Worm (Caenorhabditis elegans): ENCODE data around the gene marg-1.

marg-1 gene

DNA sequence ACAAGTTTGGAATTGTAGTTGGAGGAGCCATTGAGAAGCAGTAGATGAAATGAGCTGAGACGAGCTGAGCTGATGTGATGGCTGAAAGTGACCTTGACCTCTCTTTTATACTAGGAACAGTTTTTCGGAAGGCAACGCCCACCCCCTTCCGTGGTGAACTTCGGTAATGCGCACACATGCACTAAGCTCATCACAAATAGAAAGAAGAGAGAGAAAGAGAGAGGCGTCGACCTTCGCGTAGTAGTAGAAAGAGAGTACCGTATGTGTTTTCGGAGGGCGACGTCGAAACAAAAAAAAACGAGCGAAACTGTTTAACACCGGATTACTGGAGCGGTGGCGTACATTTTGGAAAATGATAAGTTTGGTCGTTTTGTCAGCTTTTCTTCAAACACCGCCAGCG lies at the start of gene marg-1:
marg-1 (minus strand) TSS at position 101 of the 400 bp plus-strand sequence.
- no peak for TF ChIP-seq hmg-4 (GFP tag; optimal IDR thresholded peaks at IDR 0.05)
- no peak for TF ChIP-seq tra-4 (tag; optimal IDR thresholded peaks at IDR 0.05)
- TF ChIP-seq scrt-1 (GFP tag; IDR thresholded peaks at IDR 0.05) = no peak

DNA sequence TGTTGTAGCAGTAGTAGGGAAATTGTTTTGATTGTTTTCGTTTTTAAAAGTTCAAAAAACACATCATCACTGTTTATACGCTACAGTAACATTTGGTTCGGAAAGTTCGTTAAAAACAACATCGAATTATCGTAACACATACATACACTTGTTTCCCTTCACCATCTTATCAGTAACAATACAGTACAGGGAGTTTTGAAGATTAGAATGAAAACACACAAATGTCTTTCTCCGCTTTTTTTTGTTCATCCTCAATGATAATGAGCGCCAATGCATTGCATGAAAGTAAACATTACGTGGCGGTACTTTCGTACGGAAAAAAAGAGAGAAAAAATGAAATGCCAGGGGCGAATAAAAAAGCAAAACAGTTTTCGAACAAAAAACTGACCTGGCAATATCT lies 48.7 kb upstream of the marg-1 start:
- no peak for TF ChIP-seq hnd-1 (tag; optimal IDR thresholded peaks at IDR 0.05)
- TF ChIP-seq flt-1 (GFP tag; IDR thresholded peaks at IDR 0.05) = no peak
- TF ChIP-seq B0310.2 (tag; optimal IDR thresholded peaks at IDR 0.05) = no peak
- TF ChIP-seq ceh-36 (tag; optimal IDR thresholded peaks at IDR 0.05) = no peak
- TF ChIP-seq pes-1 (GFP tag; IDR thresholded peaks at IDR 0.05) = no peak
- no peak for TF ChIP-seq F13C5.2 (tag; optimal IDR thresholded peaks at IDR 0.05)
- no peak for TF ChIP-seq hmg-4 (GFP tag; optimal IDR thresholded peaks at IDR 0.05)
- no peak for TF ChIP-seq sea-1 (GFP tag; conservative IDR thresholded peaks at IDR 0.05)
- no peak for TF ChIP-seq scrt-1 (GFP tag; IDR thresholded peaks at IDR 0.05)
- TF ChIP-seq ets-7 (tag; optimal IDR thresholded peaks at IDR 0.05) = no peak
- no peak for TF ChIP-seq ceh-13 (GFP tag; optimal IDR thresholded peaks at IDR 0.05)
- no peak for TF ChIP-seq aly-1 (tag; optimal IDR thresholded peaks at IDR 0.05)
- TF ChIP-seq tbx-37 (GFP tag; conservative IDR thresholded peaks at IDR 0.05) = no peak
- no peak for TF ChIP-seq tra-4 (tag; optimal IDR thresholded peaks at IDR 0.05)

DNA sequence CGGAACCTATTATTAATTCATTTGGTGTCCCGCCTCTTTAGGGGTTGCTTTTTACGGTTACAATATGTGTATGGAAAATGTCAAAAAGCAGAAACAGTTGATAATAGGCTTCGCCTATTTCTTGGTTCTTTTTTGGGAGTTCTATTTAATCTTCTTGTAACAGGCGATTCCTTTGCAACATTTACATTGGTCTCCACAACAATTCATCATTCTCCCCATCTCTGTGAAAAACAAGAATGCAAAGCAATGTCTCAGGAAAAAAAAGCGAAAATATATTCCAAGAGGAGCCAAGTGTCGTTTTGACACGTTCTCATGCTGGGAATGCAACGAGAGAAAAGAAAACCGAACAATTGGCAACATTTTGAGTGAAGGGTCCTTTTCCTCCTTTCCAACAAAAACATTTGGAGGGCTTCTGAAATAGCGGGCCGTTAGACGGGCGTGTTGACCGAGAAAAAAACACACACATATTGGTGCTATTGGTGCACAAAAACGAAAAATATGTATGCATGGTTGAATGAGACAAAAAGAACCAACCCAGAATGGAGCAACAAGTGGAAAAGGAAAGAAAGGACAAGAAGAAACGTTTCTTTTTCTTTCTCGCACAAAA lies 47.8 kb upstream of the marg-1 start:
- TF ChIP-seq hmbx-1 (tag; optimal IDR thresholded peaks at IDR 0.05) (no peak), tra-4 (tag; optimal IDR thresholded peaks at IDR 0.05) (no peak), tbx-11 (GFP tag; IDR thresholded peaks at IDR 0.05) (no peak), ceh-13 (GFP tag; optimal IDR thresholded peaks at IDR 0.05) (no peak), ceh-36 (tag; optimal IDR thresholded peaks at IDR 0.05) (no peak), F13C5.2 (tag; optimal IDR thresholded peaks at IDR 0.05) (no peak), scrt-1 (GFP tag; IDR thresholded peaks at IDR 0.05) (no peak), ama-1 (optimal IDR thresholded peaks at IDR 0.05) (no peak), ets-7 (tag; optimal IDR thresholded peaks at IDR 0.05) (no peak), aly-1 (tag; optimal IDR thresholded peaks at IDR 0.05) (no peak)

DNA sequence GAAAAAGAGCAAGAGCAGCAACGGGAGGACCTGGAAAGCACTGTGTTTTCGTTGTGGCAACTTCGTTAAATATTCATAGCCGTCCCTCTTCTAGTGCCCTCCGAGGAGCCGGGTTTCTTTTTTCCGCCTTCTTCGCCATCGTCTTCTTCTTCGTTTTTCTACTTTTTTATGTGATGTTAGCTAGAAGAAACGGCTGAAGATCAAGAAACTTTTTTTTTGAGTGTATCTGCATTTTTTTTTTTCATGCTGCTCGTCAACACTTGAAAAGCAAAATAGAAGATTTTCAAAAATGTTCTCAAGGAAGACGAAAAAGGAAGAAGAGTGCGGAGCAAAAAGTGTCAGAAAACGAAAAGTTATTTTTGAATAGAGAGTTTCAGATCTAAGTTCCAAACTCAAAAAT lies 46.4 kb upstream of the marg-1 start:
- TF ChIP-seq B0310.2 (tag; optimal IDR thresholded peaks at IDR 0.05) = no peak
- no peak for TF ChIP-seq hnd-1 (tag; optimal IDR thresholded peaks at IDR 0.05)
- TF ChIP-seq ets-7 (tag; optimal IDR thresholded peaks at IDR 0.05) = no peak
- TF ChIP-seq hmbx-1 (tag; optimal IDR thresholded peaks at IDR 0.05) = no peak
- TF ChIP-seq sea-1 (GFP tag; conservative IDR thresholded peaks at IDR 0.05) = no peak
- no peak for TF ChIP-seq ceh-13 (GFP tag; optimal IDR thresholded peaks at IDR 0.05)
- no peak for TF ChIP-seq aly-1 (tag; optimal IDR thresholded peaks at IDR 0.05)
- TF ChIP-seq hmg-4 (GFP tag; optimal IDR thresholded peaks at IDR 0.05) = no peak
- no peak for TF ChIP-seq ceh-36 (tag; optimal IDR thresholded peaks at IDR 0.05)
- TF ChIP-seq tra-4 (tag; optimal IDR thresholded peaks at IDR 0.05) = no peak
- TF ChIP-seq F13C5.2 (tag; optimal IDR thresholded peaks at IDR 0.05) = no peak
- TF ChIP-seq tbx-37 (GFP tag; conservative IDR thresholded peaks at IDR 0.05) = no peak
- TF ChIP-seq scrt-1 (GFP tag; IDR thresholded peaks at IDR 0.05) = no peak
- TF ChIP-seq flt-1 (GFP tag; IDR thresholded peaks at IDR 0.05) = no peak
- TF ChIP-seq ama-1 (optimal IDR thresholded peaks at IDR 0.05) = no peak
- TF ChIP-seq tbx-11 (GFP tag; IDR thresholded peaks at IDR 0.05) = no peak
- TF ChIP-seq pes-1 (GFP tag; IDR thresholded peaks at IDR 0.05) = no peak

DNA sequence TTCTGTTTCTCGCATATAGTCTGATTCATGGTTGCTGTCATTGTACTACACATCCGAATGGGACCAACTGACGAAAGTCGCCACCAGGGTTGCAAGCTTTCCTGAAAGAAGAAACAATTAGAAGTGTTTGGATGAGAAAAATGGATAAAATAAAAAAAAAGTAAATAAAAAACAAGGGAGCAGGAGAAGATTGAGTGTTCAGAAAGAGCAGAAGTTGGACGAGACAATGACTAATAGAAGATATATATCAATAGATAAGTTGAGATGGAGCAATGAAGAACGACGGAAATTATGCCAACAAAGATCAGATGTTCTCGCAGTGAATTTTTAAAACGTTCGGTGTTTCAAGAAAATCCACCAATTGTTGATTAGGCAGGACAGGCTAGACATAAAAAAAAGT lies 45.9 kb upstream of the marg-1 start, which contains the start of gene fkh-9:
fkh-9 (minus strand) TSS at position 101 of the 400 bp plus-strand sequence.
- TF ChIP-seq pes-1 (GFP tag; IDR thresholded peaks at IDR 0.05) (no peak), flt-1 (GFP tag; IDR thresholded peaks at IDR 0.05) (no peak), tbx-37 (GFP tag; conservative IDR thresholded peaks at IDR 0.05) (no peak), hmg-4 (GFP tag; optimal IDR thresholded peaks at IDR 0.05) (no peak), ceh-36 (tag; optimal IDR thresholded peaks at IDR 0.05) (no peak), aly-1 (tag; optimal IDR thresholded peaks at IDR 0.05) (no peak), sea-1 (GFP tag; conservative IDR thresholded peaks at IDR 0.05) (no peak), B0310.2 (tag; optimal IDR thresholded peaks at IDR 0.05) (no peak), ama-1 (optimal IDR thresholded peaks at IDR 0.05) (no peak), hmbx-1 (tag; optimal IDR thresholded peaks at IDR 0.05) (no peak), scrt-1 (GFP tag; IDR thresholded peaks at IDR 0.05) (no peak), ceh-13 (GFP tag; optimal IDR thresholded peaks at IDR 0.05) (no peak), tra-4 (tag; optimal IDR thresholded peaks at IDR 0.05) (no peak), F13C5.2 (tag; optimal IDR thresholded peaks at IDR 0.05) (no peak), ets-7 (tag; optimal IDR thresholded peaks at IDR 0.05) (no peak)

DNA sequence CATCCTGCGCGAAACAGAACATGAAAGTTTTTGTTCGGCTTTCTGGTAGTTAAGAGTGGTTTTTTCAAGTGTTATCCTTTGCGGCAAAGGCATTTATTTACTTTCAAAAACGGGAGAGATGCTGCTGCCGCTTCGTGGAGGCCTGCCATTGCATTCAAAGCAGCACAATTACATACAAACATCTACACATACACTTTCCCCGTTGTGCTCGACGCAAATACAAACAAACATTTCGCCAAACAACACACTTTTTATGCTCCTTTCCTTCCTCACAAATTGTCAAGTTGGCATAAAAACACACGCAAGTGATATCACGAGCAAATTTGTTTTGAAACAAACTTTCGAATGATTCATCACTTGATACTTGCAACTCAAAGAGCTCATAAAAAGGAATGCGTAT lies 45.2 kb upstream of the marg-1 start:
- no peak for TF ChIP-seq B0310.2 (tag; optimal IDR thresholded peaks at IDR 0.05)
- TF ChIP-seq tra-4 (tag; optimal IDR thresholded peaks at IDR 0.05) = no peak
- no peak for TF ChIP-seq hmg-4 (GFP tag; optimal IDR thresholded peaks at IDR 0.05)
- no peak for TF ChIP-seq hnd-1 (tag; optimal IDR thresholded peaks at IDR 0.05)
- no peak for TF ChIP-seq ets-7 (tag; optimal IDR thresholded peaks at IDR 0.05)
- TF ChIP-seq ceh-36 (tag; optimal IDR thresholded peaks at IDR 0.05) = no peak
- no peak for TF ChIP-seq aly-1 (tag; optimal IDR thresholded peaks at IDR 0.05)
- TF ChIP-seq flt-1 (GFP tag; IDR thresholded peaks at IDR 0.05) = no peak
- TF ChIP-seq tbx-11 (GFP tag; IDR thresholded peaks at IDR 0.05) = no peak
- no peak for TF ChIP-seq hmbx-1 (tag; optimal IDR thresholded peaks at IDR 0.05)
- no peak for TF ChIP-seq ama-1 (optimal IDR thresholded peaks at IDR 0.05)
- TF ChIP-seq pes-1 (GFP tag; IDR thresholded peaks at IDR 0.05) = no peak
- TF ChIP-seq F13C5.2 (tag; optimal IDR thresholded peaks at IDR 0.05) = no peak
- TF ChIP-seq scrt-1 (GFP tag; IDR thresholded peaks at IDR 0.05) = no peak
- TF ChIP-seq tbx-37 (GFP tag; conservative IDR thresholded peaks at IDR 0.05) = no peak
- TF ChIP-seq sea-1 (GFP tag; conservative IDR thresholded peaks at IDR 0.05) = no peak
- TF ChIP-seq ceh-13 (GFP tag; optimal IDR thresholded peaks at IDR 0.05) = no peak

DNA sequence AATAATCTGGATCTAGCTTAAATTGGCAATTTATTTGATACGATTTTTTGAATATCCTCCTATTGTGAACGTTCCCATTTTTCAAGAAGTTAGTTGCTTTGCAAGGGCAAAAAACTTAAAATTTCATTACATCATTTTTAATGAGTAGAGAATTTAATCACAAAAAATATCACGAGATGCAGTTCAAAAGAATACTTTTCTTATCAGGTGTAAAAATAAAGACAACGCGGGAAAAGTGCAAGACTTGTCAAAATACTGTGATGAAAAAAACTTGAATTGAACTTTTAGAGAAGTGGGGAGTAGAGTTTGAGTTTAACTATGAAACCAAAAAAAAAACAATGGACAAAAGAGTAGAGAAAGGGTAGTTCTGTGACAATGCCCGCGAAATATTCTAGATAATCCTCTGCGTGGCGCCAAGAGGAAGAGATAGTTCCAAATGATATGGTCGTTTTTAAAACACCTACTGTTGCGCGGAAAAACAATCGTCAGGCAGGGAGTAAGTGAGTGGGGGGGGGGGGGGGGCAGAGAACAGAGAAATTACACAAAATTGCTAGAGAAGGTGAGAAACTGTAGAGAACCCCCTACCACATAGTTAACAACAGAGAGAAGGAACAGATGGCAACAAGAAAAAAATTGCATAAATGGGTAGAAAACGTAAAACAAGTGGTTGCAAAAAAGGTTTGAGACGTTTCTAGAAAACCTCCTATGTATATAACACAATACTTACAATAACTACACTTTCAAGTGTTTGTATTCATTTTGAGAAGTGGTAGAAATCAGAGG lies 44.2 kb upstream of the marg-1 start:
- TF ChIP-seq ama-1 (optimal IDR thresholded peaks at IDR 0.05) (no peak), hmg-4 (GFP tag; optimal IDR thresholded peaks at IDR 0.05) (no peak), scrt-1 (GFP tag; IDR thresholded peaks at IDR 0.05) (no peak), tbx-37 (GFP tag; conservative IDR thresholded peaks at IDR 0.05) (no peak), ceh-36 (tag; optimal IDR thresholded peaks at IDR 0.05) (no peak), B0310.2 (tag; optimal IDR thresholded peaks at IDR 0.05) (no peak), ceh-13 (GFP tag; optimal IDR thresholded peaks at IDR 0.05) (no peak), hmbx-1 (tag; optimal IDR thresholded peaks at IDR 0.05) (no peak), flt-1 (GFP tag; IDR thresholded peaks at IDR 0.05) (no peak), F13C5.2 (tag; optimal IDR thresholded peaks at IDR 0.05) (no peak), sea-1 (GFP tag; conservative IDR thresholded peaks at IDR 0.05) (no peak), aly-1 (tag; optimal IDR thresholded peaks at IDR 0.05) (no peak), pes-1 (GFP tag; IDR thresholded peaks at IDR 0.05) (no peak), ets-7 (tag; optimal IDR thresholded peaks at IDR 0.05) (no peak), hnd-1 (tag; optimal IDR thresholded peaks at IDR 0.05) (no peak), tra-4 (tag; optimal IDR thresholded peaks at IDR 0.05) (no peak), tbx-11 (GFP tag; IDR thresholded peaks at IDR 0.05) (no peak)

All from whole organism, early embryonic.